Fruit fly (Drosophila melanogaster) whole organism, wandering third instar larva: ENCODE measurements around the gene CG12715.

ENCODE experiments used
- Abd-B ChIP-seq: fragments of >200 bp; optimal IDR thresholded peaks from 2 replicates; lab custom pipeline; 2017; ENCODE audit warnings: missing biosample characterization, missing genetic modification characterization
- CG32264 ChIP-seq: fragments of 200-800 bp; sonication (Bioruptor generic); optimal IDR thresholded peaks from 2 replicates; lab custom pipeline; 2016; ENCODE audit warnings: missing biosample characterization, missing genetic modification characterization
- CG9705 ChIP-seq: fragments of 200-800 bp; sonication (Bioruptor generic); optimal IDR thresholded peaks from 2 replicates; lab custom pipeline; 2018; ENCODE audit warnings: missing biosample characterization, mild to moderate bottlenecking, missing genetic modification characterization
- CrebA ChIP-seq: fragments of 200-800 bp; sonication (Bioruptor generic); optimal IDR thresholded peaks from 2 replicates; lab custom pipeline; 2016; ENCODE audit warnings: missing biosample characterization, mild to moderate bottlenecking, missing genetic modification characterization, borderline replicate concordance
- Dfd ChIP-seq: fragments of >200 bp; optimal IDR thresholded peaks from 2 replicates; lab custom pipeline; 2017; ENCODE audit warnings: missing biosample characterization, missing genetic modification characterization
- Dif ChIP-seq: fragments of 200-275, 200-300 bp; sonication (Bioruptor generic); optimal IDR thresholded peaks from 2 replicates; lab custom pipeline; 2018; ENCODE audit warnings: missing biosample characterization, missing genetic modification characterization; ENCODE audit not compliant: partially characterized antibody
- GATAd ChIP-seq: sonication (Bioruptor generic); optimal IDR thresholded peaks from 2 replicates; lab custom pipeline; 2016; ENCODE audit warnings: missing biosample characterization, missing genetic modification characterization
- HLH106 ChIP-seq: fragments of 200-800 bp; optimal IDR thresholded peaks from 3 replicates; lab custom pipeline; 2019; ENCODE audit warnings: missing biosample characterization, mild to moderate bottlenecking, missing genetic modification characterization, moderate library complexity
- Hnf4 ChIP-seq: fragments of 200-800 bp; sonication (Bioruptor generic); optimal IDR thresholded peaks from 2 replicates; lab custom pipeline; 2016; ENCODE audit warnings: missing biosample characterization, mild to moderate bottlenecking, missing genetic modification characterization
- Hr78 ChIP-seq: fragments of >200 bp; optimal IDR thresholded peaks from 2 replicates; lab custom pipeline; 2017; ENCODE audit warnings: missing biosample characterization, missing genetic modification characterization
- Hr83 ChIP-seq: fragments of 200-300 bp; sonication (Bioruptor generic); optimal IDR thresholded peaks from 2 replicates; lab custom pipeline; 2016; ENCODE audit warnings: missing biosample characterization, mild to moderate bottlenecking, missing genetic modification characterization, moderate library complexity; ENCODE audit not compliant: poor library complexity, severe bottlenecking
- Jra ChIP-seq: sonication (Bioruptor generic); optimal IDR thresholded peaks from 2 replicates; lab custom pipeline; 2016; ENCODE audit warnings: missing biosample characterization, missing genetic modification characterization
- Mio ChIP-seq: sonication (Bioruptor generic); optimal IDR thresholded peaks from 2 replicates; lab custom pipeline; 2016; ENCODE audit warnings: missing biosample characterization, missing genetic modification characterization
- Myc ChIP-seq: fragments of >200 bp; optimal IDR thresholded peaks from 2 replicates; lab custom pipeline; 2017
- N ChIP-seq: fragments of >200 bp; optimal IDR thresholded peaks from 2 replicates; lab custom pipeline; 2018; ENCODE audit warnings: missing biosample characterization, missing external identifiers, missing genetic modification characterization
- OdsH ChIP-seq: fragments of 200-800 bp; sonication (Bioruptor generic); optimal IDR thresholded peaks from 2 replicates; lab custom pipeline; 2016; ENCODE audit warnings: missing biosample characterization, mild to moderate bottlenecking, missing genetic modification characterization
- Rel ChIP-seq, 2 experiments: fragments of 200-800 bp; sonication (Bioruptor generic) in 1 of 2; optimal IDR thresholded peaks; 2 replicates in 1 of 2; 3 replicates in 1 of 2; lab custom pipeline; 2016 to 2019; ENCODE audit warnings: mild to moderate bottlenecking in 2 of 2, missing biosample characterization in 2 of 2, missing genetic modification characterization in 2 of 2, moderate library complexity in 1 of 2
- Sp1 ChIP-seq: fragments of 200-800 bp; sonication (Bioruptor generic); optimal IDR thresholded peaks from 3 replicates; lab custom pipeline; 2019; ENCODE audit warnings: missing biosample characterization, mild to moderate bottlenecking, missing genetic modification characterization, moderate library complexity
- Vsx2 ChIP-seq: fragments of 200-300, 225-300 bp; sonication (Bioruptor generic); optimal IDR thresholded peaks from 2 replicates; lab custom pipeline; 2018; ENCODE audit warnings: missing biosample characterization, missing genetic modification characterization; ENCODE audit not compliant: partially characterized antibody
- br ChIP-seq: fragments of 200-800 bp; sonication (Bioruptor generic); optimal IDR thresholded peaks from 2 replicates; lab custom pipeline; 2016; ENCODE audit warnings: missing biosample characterization, missing genetic modification characterization
- brk ChIP-seq: fragments of 200-800 bp; sonication (Bioruptor generic); optimal IDR thresholded peaks from 2 replicates; lab custom pipeline; 2016; ENCODE audit warnings: missing biosample characterization, mild to moderate bottlenecking, missing genetic modification characterization
- dl ChIP-seq, 2 experiments: fragments of 175-275, 200-275 bp in 1 of 2; fragments of 200-275 bp in 1 of 2; sonication (Bioruptor generic); optimal IDR thresholded peaks; lab custom pipeline; 2018; ENCODE audit warnings: mild to moderate bottlenecking in 2 of 2, missing biosample characterization in 2 of 2, missing genetic modification characterization in 2 of 2, moderate library complexity in 2 of 2; ENCODE audit not compliant: partially characterized antibody in 2 of 2, insufficient read depth in 1 of 2
- dmrt93B ChIP-seq: fragments of 200-800 bp; sonication (Bioruptor generic); optimal IDR thresholded peaks from 2 replicates; lab custom pipeline; 2018; ENCODE audit warnings: missing biosample characterization, mild to moderate bottlenecking, missing genetic modification characterization
- dsf ChIP-seq: sonication (Bioruptor generic); optimal IDR thresholded peaks from 2 replicates; lab custom pipeline; 2016; ENCODE audit warnings: missing biosample characterization, missing genetic modification characterization, borderline replicate concordance
- ey ChIP-seq: fragments of 200-800 bp; sonication (Bioruptor generic); optimal IDR thresholded peaks from 2 replicates; lab custom pipeline; 2016; ENCODE audit warnings: missing biosample characterization, missing genetic modification characterization
- foxo ChIP-seq, 2 experiments: fragments of 200-800 bp; sonication (Bioruptor generic); optimal IDR thresholded peaks; 2 replicates in 1 of 2; 3 replicates in 1 of 2; lab custom pipeline; 2016 to 2017; ENCODE audit warnings: missing biosample characterization in 2 of 2, missing genetic modification characterization in 2 of 2
- fru ChIP-seq: fragments of 200-800 bp; sonication (Bioruptor generic); optimal IDR thresholded peaks from 3 replicates; lab custom pipeline; 2016; ENCODE audit warnings: missing biosample characterization, mild to moderate bottlenecking, missing genetic modification characterization
- h ChIP-seq: fragments of 200-800 bp; sonication (Bioruptor generic); optimal IDR thresholded peaks from 3 replicates; lab custom pipeline; 2016; ENCODE audit warnings: missing biosample characterization, mild to moderate bottlenecking, missing genetic modification characterization
- jim ChIP-seq: fragments of 175-275, 200-325 bp; sonication (Bioruptor generic); optimal IDR thresholded peaks from 2 replicates; lab custom pipeline; 2016; ENCODE audit warnings: missing biosample characterization, mild to moderate bottlenecking, missing genetic modification characterization
- lola ChIP-seq: fragments of >200 bp; optimal IDR thresholded peaks from 2 replicates; lab custom pipeline; 2017; ENCODE audit warnings: missing biosample characterization, missing genetic modification characterization
- pan ChIP-seq: fragments of >200 bp; optimal IDR thresholded peaks from 2 replicates; lab custom pipeline; 2017
- psq ChIP-seq: fragments of 200-800 bp; sonication (Bioruptor generic); optimal IDR thresholded peaks from 3 replicates; lab custom pipeline; 2017; ENCODE audit warnings: missing biosample characterization, mild to moderate bottlenecking, missing genetic modification characterization, moderate library complexity
- rgr ChIP-seq: fragments of 200-800 bp; sonication (Bioruptor generic); optimal IDR thresholded peaks from 3 replicates; lab custom pipeline; 2016; ENCODE audit warnings: missing biosample characterization, mild to moderate bottlenecking, missing genetic modification characterization
- sage ChIP-seq: fragments of 200-800 bp; sonication (Bioruptor generic); optimal IDR thresholded peaks from 2 replicates; lab custom pipeline; 2016; ENCODE audit warnings: missing biosample characterization, mild to moderate bottlenecking, missing genetic modification characterization
- sv ChIP-seq: fragments of 200-800 bp; sonication (Bioruptor generic); optimal IDR thresholded peaks from 3 replicates; lab custom pipeline; 2016; ENCODE audit warnings: missing biosample characterization, missing genetic modification characterization
- tai ChIP-seq: sonication (Bioruptor generic); optimal IDR thresholded peaks from 2 replicates; lab custom pipeline; 2016; ENCODE audit warnings: missing biosample characterization, missing genetic modification characterization
- usp ChIP-seq: fragments of >200 bp; optimal IDR thresholded peaks from 2 replicates; lab custom pipeline; 2017; ENCODE audit warnings: missing biosample characterization, missing genetic modification characterization
- woc ChIP-seq: sonication (Bioruptor generic); optimal IDR thresholded peaks from 2 replicates; lab custom pipeline; 2016; ENCODE audit warnings: missing biosample characterization, mild to moderate bottlenecking, missing genetic modification characterization

The CG12715 gene

dm6 chrX:13087333-13087828 is 32.3 kb upstream of the CG12715 start:
- TF ChIP-seq Hr83 (GFP tag; lab: Kevin White, UChicago) (no peak), ey (GFP tag; lab: Kevin White, UChicago) (no peak), dl (GFP tag; optimal IDR thresholded peaks at IDR 0.05; lab: Kevin White, UChicago; ENCODE audit: insufficient read depth in 1 of 2, partially characterized antibody in 2 of 2) (peak in 1 of 2 experiments; percentile 38), Vsx2 (no peak), Myc (lab: Kevin White, UChicago) (no peak), dmrt93B (GFP tag; lab: Kevin White, UChicago) (no peak), usp (GFP tag; lab: Kevin White, UChicago) (no peak), GATAd (GFP tag; lab: Kevin White, UChicago) (no peak), rgr (GFP tag; lab: Kevin White, UChicago) (no peak), sv (GFP tag; lab: Kevin White, UChicago) (no peak), Jra (GFP tag; lab: Kevin White, UChicago) (no peak), Mio (GFP tag; lab: Kevin White, UChicago) (no peak), foxo (GFP tag; optimal IDR thresholded peaks at IDR 0.05; lab: Kevin White, UChicago) (no peak), br (GFP tag; lab: Kevin White, UChicago) (no peak), Hnf4 (GFP tag; lab: Kevin White, UChicago) (peak; percentile 30), Sp1 (peak; percentile 53), Rel (GFP tag; optimal IDR thresholded peaks at IDR 0.05; lab: Kevin White, UChicago) (no peak), Rel (tag; optimal IDR thresholded peaks at IDR 0.05; lab: Kevin White, UChicago) (peak; percentile 30), jim (GFP tag; lab: Kevin White, UChicago) (peak; percentile 29), CG9705 (GFP tag; lab: Kevin White, UChicago) (no peak), HLH106 (peak; percentile 8), brk (GFP tag; lab: Kevin White, UChicago) (no peak), CrebA (GFP tag; lab: Kevin White, UChicago) (no peak), N (no peak), Abd-B (GFP tag; lab: Kevin White, UChicago) (no peak), OdsH (GFP tag; lab: Kevin White, UChicago) (no peak), dsf (no peak), fru (GFP tag; lab: Kevin White, UChicago) (peak; percentile 83), lola (no peak), CG32264 (GFP tag; lab: Kevin White, UChicago) (no peak), Dif (GFP tag; lab: Kevin White, UChicago) (no peak), woc (no peak), psq (GFP tag; lab: Kevin White, UChicago) (peak; percentile 91), pan (lab: Kevin White, UChicago) (no peak), sage (GFP tag; lab: Kevin White, UChicago) (peak; percentile 2), h (peak; percentile 23), tai (no peak), Hr78 (GFP tag; lab: Kevin White, UChicago) (no peak), Dfd (GFP tag; lab: Kevin White, UChicago) (peak; percentile 48)

dm6 chrX:13023777-13024176 is 31.4 kb downstream of the CG12715 start:
- TF ChIP-seq woc (no peak), brk (GFP tag; lab: Kevin White, UChicago) (no peak), CG9705 (GFP tag; lab: Kevin White, UChicago) (no peak), Dif (GFP tag; lab: Kevin White, UChicago) (no peak), sv (GFP tag; lab: Kevin White, UChicago) (peak; percentile 2)

dm6 chrX:13021898-13022297 is 33.2 kb downstream of the CG12715 start, which contains the start of gene CG2209:
CG2209 (plus strand) TSS chrX:13022198.
- TF ChIP-seq Hr78 (GFP tag; lab: Kevin White, UChicago) = no peak
- TF ChIP-seq usp (GFP tag; lab: Kevin White, UChicago) = no peak
- TF ChIP-seq Rel (GFP tag; optimal IDR thresholded peaks at IDR 0.05; lab: Kevin White, UChicago) = no peak
- TF ChIP-seq Rel (tag; optimal IDR thresholded peaks at IDR 0.05; lab: Kevin White, UChicago) = no peak
- TF ChIP-seq dsf = no peak
- TF ChIP-seq jim (GFP tag; lab: Kevin White, UChicago) = no peak
- no peak for TF ChIP-seq Hnf4 (GFP tag; lab: Kevin White, UChicago)
- TF ChIP-seq lola = no peak
- no peak for TF ChIP-seq ey (GFP tag; lab: Kevin White, UChicago)
- TF ChIP-seq Sp1 = no peak
- no peak for TF ChIP-seq pan (lab: Kevin White, UChicago)
- TF ChIP-seq N = no peak
- TF ChIP-seq dmrt93B (GFP tag; lab: Kevin White, UChicago) = no peak
